Worm (Caenorhabditis elegans): Measurements from ENCODE around the gene nlp-63.
A peak's percentile ranks its signal among the peaks of the same experiment; 100 is the strongest.

nlp-63 gene

ce11 chrII:10192207-10192606 lies 37.0 kb downstream of the nlp-63 start, which contains the start of gene R05H5.7:
TSS of gene R05H5.7 (plus strand) at chrII:10192507.
- TF ChIP-seq sea-2 (GFP tag; optimal IDR thresholded peaks at IDR 0.05) (no peak), egl-27 (tag; optimal IDR thresholded peaks at IDR 0.05) (no peak), lin-39 (tag; optimal IDR thresholded peaks at IDR 0.05) (no peak), jun-1 (tag; optimal IDR thresholded peaks at IDR 0.05) (no peak), ztf-11 (tag; optimal IDR thresholded peaks at IDR 0.05) (no peak), pqm-1 (tag; optimal IDR thresholded peaks at IDR 0.05) (no peak), unc-62 (GFP tag; optimal IDR thresholded peaks at IDR 0.05) (no peak), nhr-237 (tag; optimal IDR thresholded peaks at IDR 0.05) (no peak), ceh-82 (tag; optimal IDR thresholded peaks at IDR 0.05) (no peak), ama-1 (optimal IDR thresholded peaks at IDR 0.05) (no peak), egl-5 (tag; optimal IDR thresholded peaks at IDR 0.05) (no peak), nfya-1 (tag; optimal IDR thresholded peaks at IDR 0.05; ENCODE audit: insufficient read depth) (no peak), elt-3 (tag; optimal IDR thresholded peaks at IDR 0.05) (no peak), nhr-43 (tag; optimal IDR thresholded peaks at IDR 0.05; ENCODE audit: poor library complexity, severe bottlenecking) (no peak), lin-15B (tag; optimal IDR thresholded peaks at IDR 0.05) (no peak), ceh-28 (tag; optimal IDR thresholded peaks at IDR 0.05) (no peak), R02D3.7 (tag; optimal IDR thresholded peaks at IDR 0.05) (no peak), tbx-2 (tag; optimal IDR thresholded peaks at IDR 0.05) (no peak), mml-1 (tag; optimal IDR thresholded peaks at IDR 0.05) (no peak)

ce11 chrII:10194605-10195004 lies 39.4 kb downstream of the nlp-63 start, which contains the start of gene srb-6:
TSS of gene srb-6 (plus strand) at chrII:10194905.
- TF ChIP-seq elt-3 (tag; optimal IDR thresholded peaks at IDR 0.05) (no peak), mdl-1 (tag; optimal IDR thresholded peaks at IDR 0.05) (no peak), hmg-11 (tag; optimal IDR thresholded peaks at IDR 0.05) (no peak), sea-2 (GFP tag; optimal IDR thresholded peaks at IDR 0.05) (no peak), nhr-77 (tag; optimal IDR thresholded peaks at IDR 0.05) (no peak), ztf-11 (tag; optimal IDR thresholded peaks at IDR 0.05) (no peak), fos-1 (tag; optimal IDR thresholded peaks at IDR 0.05) (no peak), pqm-1 (tag; optimal IDR thresholded peaks at IDR 0.05) (no peak), ama-1 (optimal IDR thresholded peaks at IDR 0.05) (no peak), nhr-12 (tag; optimal IDR thresholded peaks at IDR 0.05) (no peak), nhr-67 (tag; optimal IDR thresholded peaks at IDR 0.05) (no peak), tbx-2 (tag; optimal IDR thresholded peaks at IDR 0.05) (no peak), ztf-4 (tag; optimal IDR thresholded peaks at IDR 0.05) (no peak), lsy-12 (tag; optimal IDR thresholded peaks at IDR 0.05) (no peak), fkh-10 (GFP tag; optimal IDR thresholded peaks at IDR 0.05) (no peak), nhr-43 (tag; optimal IDR thresholded peaks at IDR 0.05; ENCODE audit: poor library complexity, severe bottlenecking) (no peak), egl-5 (tag; optimal IDR thresholded peaks at IDR 0.05) (no peak), jun-1 (tag; optimal IDR thresholded peaks at IDR 0.05) (no peak)

DNA sequence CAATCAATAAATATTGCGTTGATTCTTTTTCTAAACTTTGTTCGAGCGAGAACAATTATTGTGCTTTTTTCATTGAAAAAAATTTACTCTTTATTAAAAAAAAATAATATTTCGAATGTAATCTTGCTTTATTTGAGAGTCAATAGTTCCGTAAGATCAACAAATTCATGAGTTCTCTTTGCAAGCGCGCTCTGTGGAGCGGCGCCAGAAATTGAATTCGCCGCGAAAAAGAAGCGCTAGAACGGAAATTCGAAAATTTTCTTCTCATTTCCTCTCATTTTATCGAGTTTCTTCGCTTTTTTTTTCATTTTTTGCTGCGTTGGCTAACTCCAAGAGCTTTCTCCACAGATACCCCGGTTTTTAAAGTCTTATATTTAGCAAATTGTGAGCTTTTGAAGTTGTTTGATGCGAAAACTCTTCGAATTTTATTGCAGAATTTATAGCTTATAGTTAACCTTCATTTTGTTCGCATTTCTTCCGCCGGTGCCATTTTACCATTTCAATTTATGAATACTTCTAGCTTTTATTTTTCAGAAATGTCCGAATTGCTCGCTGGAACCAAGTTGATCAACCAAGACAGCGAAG lies 42.0 kb downstream of the nlp-63 start, which contains the start of gene R05H5.3:
Gene R05H5.3 (plus strand): TSS at position 535 of the 585 bp plus-strand sequence.
- TF ChIP-seq lin-39 (tag; optimal IDR thresholded peaks at IDR 0.05) = peak; percentile 54
- TF ChIP-seq nhr-77 (tag; optimal IDR thresholded peaks at IDR 0.05) = no peak
- TF ChIP-seq tbx-2 (tag; optimal IDR thresholded peaks at IDR 0.05) = no peak
- peak; percentile 60 for TF ChIP-seq nhr-11 (tag; optimal IDR thresholded peaks at IDR 0.05)
- no peak for TF ChIP-seq ceh-28 (tag; optimal IDR thresholded peaks at IDR 0.05)
- TF ChIP-seq sea-2 (GFP tag; optimal IDR thresholded peaks at IDR 0.05) = no peak
- TF ChIP-seq nhr-12 (tag; optimal IDR thresholded peaks at IDR 0.05) = no peak
- TF ChIP-seq skn-1 (tag; optimal IDR thresholded peaks at IDR 0.05) = no peak
- TF ChIP-seq nhr-76 (tag; optimal IDR thresholded peaks at IDR 0.05) = no peak
- no peak for TF ChIP-seq eor-1 (tag; optimal IDR thresholded peaks at IDR 0.05)
- no peak for TF ChIP-seq ZK546.5 (tag; optimal IDR thresholded peaks at IDR 0.05)
- no peak for TF ChIP-seq ztf-11 (tag; optimal IDR thresholded peaks at IDR 0.05)
- TF ChIP-seq snpc-4 (tag; optimal IDR thresholded peaks at IDR 0.05) = peak; percentile 45
- peak; percentile 84 for TF ChIP-seq lin-15B (tag; optimal IDR thresholded peaks at IDR 0.05)
- TF ChIP-seq R02D3.7 (tag; optimal IDR thresholded peaks at IDR 0.05) = peak; percentile 73
- TF ChIP-seq unc-62 (GFP tag; optimal IDR thresholded peaks at IDR 0.05) = no peak
- TF ChIP-seq egl-5 (tag; optimal IDR thresholded peaks at IDR 0.05) = no peak
- TF ChIP-seq fkh-2 (tag; optimal IDR thresholded peaks at IDR 0.05) = no peak
- peak; percentile 78 for TF ChIP-seq pha-4 (tag; optimal IDR thresholded peaks at IDR 0.05)
- TF ChIP-seq nhr-25 (tag; optimal IDR thresholded peaks at IDR 0.05) = peak; percentile 24
- TF ChIP-seq pqm-1 (tag; optimal IDR thresholded peaks at IDR 0.05) = peak; percentile 19
- TF ChIP-seq aly-2 (tag; optimal IDR thresholded peaks at IDR 0.05) = no peak
- TF ChIP-seq ceh-16 (tag; optimal IDR thresholded peaks at IDR 0.05) = no peak
- no peak for TF ChIP-seq nhr-23 (tag; optimal IDR thresholded peaks at IDR 0.05)
- TF ChIP-seq egl-27 (tag; optimal IDR thresholded peaks at IDR 0.05) = no peak
- no peak for TF ChIP-seq hmg-11 (tag; optimal IDR thresholded peaks at IDR 0.05)
- TF ChIP-seq jun-1 (tag; optimal IDR thresholded peaks at IDR 0.05) = no peak
- TF ChIP-seq fos-1 (tag; optimal IDR thresholded peaks at IDR 0.05) = no peak
- no peak for TF ChIP-seq ztf-4 (tag; optimal IDR thresholded peaks at IDR 0.05)
- TF ChIP-seq elt-2 (tag; optimal IDR thresholded peaks at IDR 0.05) = no peak
- TF ChIP-seq ceh-9 (tag; optimal IDR thresholded peaks at IDR 0.05) = no peak
- no peak for TF ChIP-seq mdl-1 (tag; optimal IDR thresholded peaks at IDR 0.05)
- TF ChIP-seq nhr-28 (tag; optimal IDR thresholded peaks at IDR 0.05) = no peak
- TF ChIP-seq unc-39 (tag; optimal IDR thresholded peaks at IDR 0.05) = no peak
- no peak for TF ChIP-seq ama-1 (optimal IDR thresholded peaks at IDR 0.05)
- TF ChIP-seq zag-1 (tag; optimal IDR thresholded peaks at IDR 0.05) = no peak
- no peak for TF ChIP-seq lsy-12 (tag; optimal IDR thresholded peaks at IDR 0.05)
- no peak for TF ChIP-seq mml-1 (tag; optimal IDR thresholded peaks at IDR 0.05)
- peak; percentile 70 for TF ChIP-seq fkh-10 (GFP tag; optimal IDR thresholded peaks at IDR 0.05)
- TF ChIP-seq ceh-82 (tag; optimal IDR thresholded peaks at IDR 0.05) = no peak
- peak; percentile 72 for TF ChIP-seq nfya-1 (tag; optimal IDR thresholded peaks at IDR 0.05; ENCODE audit: insufficient read depth)
